Fruit fly (Drosophila melanogaster) whole organism, wandering third instar larva: ENCODE results near the gene CG3527.

Experiments used
- Dfd ChIP-seq: fragments of >200 bp; optimal IDR thresholded peaks from 2 replicates; lab custom pipeline; 2017; ENCODE audit warnings: missing biosample characterization, missing genetic modification characterization
- HLH106 ChIP-seq: fragments of 200-800 bp; optimal IDR thresholded peaks from 3 replicates; lab custom pipeline; 2019; ENCODE audit warnings: missing biosample characterization, mild to moderate bottlenecking, missing genetic modification characterization, moderate library complexity
- dmrt93B ChIP-seq: fragments of 200-800 bp; sonication (Bioruptor generic); optimal IDR thresholded peaks from 2 replicates; lab custom pipeline; 2018; ENCODE audit warnings: missing biosample characterization, mild to moderate bottlenecking, missing genetic modification characterization
- pan ChIP-seq: fragments of >200 bp; optimal IDR thresholded peaks from 2 replicates; lab custom pipeline; 2017

- TF ChIP-seq Dfd (GFP tag; lab: Kevin White, UChicago) (no peak), dmrt93B (GFP tag; lab: Kevin White, UChicago) (no peak), HLH106 (tag; lab: Kevin White, UChicago) (no peak), pan (lab: Kevin White, UChicago) (no peak)
Measured at dm6 chrX:4554718-4555117, 2.9 kb downstream of the CG3527 start.
